Fruit fly (Drosophila melanogaster) whole organism, embryonic: ENCODE measurements around the gene CG42693.

Experiments
- Atf3 ChIP-seq: fragments of 200-800 bp; sonication (Bioruptor generic); optimal IDR thresholded peaks from 3 replicates; lab custom pipeline; 2016; ENCODE audit warnings: missing biosample characterization, missing genetic modification characterization
- BtbVII ChIP-seq: fragments of 200-800 bp; sonication (Bioruptor generic); optimal IDR thresholded peaks from 3 replicates; lab custom pipeline; 2017; ENCODE audit warnings: missing biosample characterization, mild to moderate bottlenecking, missing genetic modification characterization
- CG10209 ChIP-seq: fragments of 200-800 bp; sonication (Bioruptor generic); optimal IDR thresholded peaks from 3 replicates; lab custom pipeline; 2017; ENCODE audit warnings: missing biosample characterization, mild to moderate bottlenecking, missing genetic modification characterization, missing genetic modification reagents
- CG10274 ChIP-seq: fragments of 200-800 bp; sonication (Bioruptor generic); optimal IDR thresholded peaks from 3 replicates; lab custom pipeline; 2017; ENCODE audit warnings: missing biosample characterization, mild to moderate bottlenecking, missing genetic modification characterization
- CG10431 ChIP-seq: fragments of 200-800 bp; sonication (Bioruptor generic); optimal IDR thresholded peaks from 3 replicates; lab custom pipeline; 2018; ENCODE audit warnings: missing biosample characterization, mild to moderate bottlenecking, missing genetic modification characterization
- CG10654 ChIP-seq: fragments of 200-800 bp; sonication (Bioruptor generic); optimal IDR thresholded peaks from 2 replicates; lab custom pipeline; 2016; ENCODE audit warnings: missing biosample characterization, missing genetic modification characterization
- CG11504 ChIP-seq: fragments of 200-800 bp; sonication (Bioruptor generic); optimal IDR thresholded peaks from 3 replicates; lab custom pipeline; 2019; ENCODE audit warnings: missing biosample characterization, mild to moderate bottlenecking, missing genetic modification characterization, moderate library complexity
- CG12769 ChIP-seq: fragments of 200-800 bp; sonication (Bioruptor generic); optimal IDR thresholded peaks from 2 replicates; lab custom pipeline; 2019; ENCODE audit warnings: missing biosample characterization, mild to moderate bottlenecking, missing genetic modification characterization, moderate library complexity
- CG13287 ChIP-seq: fragments of 200-800 bp; sonication (Bioruptor generic); IDR thresholded peaks from 2 replicates; pipeline ENCODE4 v1.3.6; 2022; ENCODE audit warnings: missing biosample characterization, missing genetic modification characterization; ENCODE audit not compliant: partially characterized antibody
- CG14710 ChIP-seq: fragments of 200-800 bp; sonication (Bioruptor generic); optimal IDR thresholded peaks from 3 replicates; lab custom pipeline; 2019; ENCODE audit warnings: missing biosample characterization, mild to moderate bottlenecking, missing genetic modification characterization, moderate library complexity
- CG16815 ChIP-seq: fragments of 200-800 bp; sonication (Bioruptor generic); optimal IDR thresholded peaks from 3 replicates; lab custom pipeline; 2017; ENCODE audit warnings: missing biosample characterization, mild to moderate bottlenecking, missing genetic modification characterization
- CG17328 ChIP-seq: fragments of 200-800 bp; sonication (Bioruptor generic); IDR thresholded peaks from 2 replicates; pipeline ENCODE4 v1.3.6; 2022; ENCODE audit warnings: missing biosample characterization, missing genetic modification characterization
- CG1832 ChIP-seq: fragments of 200-800 bp; sonication (Bioruptor generic); optimal IDR thresholded peaks from 2 replicates; lab custom pipeline; 2017; ENCODE audit warnings: missing biosample characterization, mild to moderate bottlenecking, missing genetic modification characterization, inconsistent platforms
- CG4328 ChIP-seq: fragments of 200-800 bp; sonication (Bioruptor generic); optimal IDR thresholded peaks from 3 replicates; lab custom pipeline; 2017; ENCODE audit warnings: missing biosample characterization, missing genetic modification reagents, missing genetic modification characterization
- CG43689 ChIP-seq: fragments of 200-800 bp; sonication (Bioruptor generic); IDR thresholded peaks from 2 replicates; pipeline ENCODE4 v1.3.6; 2022; ENCODE audit warnings: missing biosample characterization, missing genetic modification characterization
- CG4854 ChIP-seq: fragments of 200-800 bp; sonication (Bioruptor generic); optimal IDR thresholded peaks from 2 replicates; lab custom pipeline; 2016; ENCODE audit warnings: missing biosample characterization, missing genetic modification characterization, inconsistent platforms
- CG5245 ChIP-seq: fragments of 200-800 bp; sonication (Bioruptor generic); optimal IDR thresholded peaks from 3 replicates; lab custom pipeline; 2016; ENCODE audit warnings: missing biosample characterization, missing genetic modification characterization
- CG7271 ChIP-seq: fragments of 200-800 bp; sonication (Bioruptor generic); optimal IDR thresholded peaks from 2 replicates; lab custom pipeline; 2018; ENCODE audit warnings: missing biosample characterization, mild to moderate bottlenecking, missing genetic modification characterization, moderate library complexity
- CG7556 ChIP-seq: fragments of 200-800 bp; sonication (Bioruptor generic); optimal IDR thresholded peaks from 2 replicates; lab custom pipeline; 2017; ENCODE audit warnings: missing biosample characterization, mild to moderate bottlenecking, missing genetic modification characterization
- CG8281 ChIP-seq: fragments of 200-800 bp; sonication (Bioruptor generic); optimal IDR thresholded peaks from 2 replicates; lab custom pipeline; 2018; ENCODE audit warnings: missing biosample characterization, mild to moderate bottlenecking, missing genetic modification characterization, moderate library complexity
- CG9932 ChIP-seq: fragments of 200-800 bp; sonication (Bioruptor generic); IDR thresholded peaks from 2 replicates; pipeline ENCODE4 v1.3.6; 2022; ENCODE audit warnings: missing biosample characterization, missing genetic modification characterization
- Camta ChIP-seq: fragments of 200-800 bp; sonication (Bioruptor generic); optimal IDR thresholded peaks from 2 replicates; lab custom pipeline; 2016; ENCODE audit warnings: missing biosample characterization, missing genetic modification characterization
- Dp ChIP-seq: fragments of 200-800 bp; sonication (Bioruptor generic); optimal IDR thresholded peaks from 2 replicates; lab custom pipeline; 2018; ENCODE audit warnings: missing biosample characterization, mild to moderate bottlenecking, missing genetic modification characterization, moderate library complexity
- Elba2 ChIP-seq: fragments of 200-800 bp; sonication (Bioruptor generic); optimal IDR thresholded peaks from 3 replicates; lab custom pipeline; 2016; ENCODE audit warnings: missing biosample characterization, missing genetic modification characterization
- Fer2 ChIP-seq: fragments of 200-800 bp; sonication (Bioruptor generic); optimal IDR thresholded peaks from 2 replicates; lab custom pipeline; 2018; ENCODE audit warnings: missing biosample characterization, mild to moderate bottlenecking, missing genetic modification characterization, moderate library complexity
- H2.0 ChIP-seq: fragments of 200-800 bp; sonication (Bioruptor generic); IDR thresholded peaks from 2 replicates; pipeline ENCODE4 v1.3.6; 2022; ENCODE audit warnings: missing biosample characterization, missing genetic modification characterization
- Hey ChIP-seq: fragments of 200-800 bp; sonication (Bioruptor generic); optimal IDR thresholded peaks from 3 replicates; lab custom pipeline; 2018; ENCODE audit warnings: missing biosample characterization, mild to moderate bottlenecking, missing genetic modification characterization
- NC2α ChIP-seq: fragments of 200-800 bp; sonication (Bioruptor generic); optimal IDR thresholded peaks from 2 replicates; lab custom pipeline; 2016; ENCODE audit warnings: missing biosample characterization, missing genetic modification characterization
- NFAT ChIP-seq: fragments of 200-800 bp; sonication (Bioruptor generic); IDR thresholded peaks from 2 replicates; pipeline ENCODE4 v1.3.6; 2022; ENCODE audit warnings: missing biosample characterization, missing genetic modification characterization
- amos ChIP-seq: fragments of 200-800 bp; sonication (Bioruptor generic); IDR thresholded peaks from 2 replicates; pipeline ENCODE4 v1.3.6; 2022; ENCODE audit warnings: missing biosample characterization, missing genetic modification characterization; ENCODE audit not compliant: partially characterized antibody
- ara ChIP-seq: fragments of 200-800 bp; sonication (Bioruptor generic); IDR thresholded peaks from 2 replicates; pipeline ENCODE4 v1.3.6; 2022; ENCODE audit warnings: missing biosample characterization, missing genetic modification characterization
- btn ChIP-seq: fragments of 200-800 bp; sonication (Bioruptor generic); optimal IDR thresholded peaks from 2 replicates; lab custom pipeline; 2016; ENCODE audit warnings: missing biosample characterization, missing genetic modification characterization
- cato ChIP-seq: fragments of 200-800 bp; sonication (Bioruptor generic); optimal IDR thresholded peaks from 2 replicates; lab custom pipeline; 2016; ENCODE audit warnings: missing biosample characterization, missing genetic modification characterization, borderline replicate concordance
- cg ChIP-seq: fragments of 200-800 bp; sonication (Bioruptor generic); optimal IDR thresholded peaks from 3 replicates; lab custom pipeline; 2019; ENCODE audit warnings: missing biosample characterization, mild to moderate bottlenecking, missing genetic modification characterization, moderate library complexity
- dmrt99B ChIP-seq: fragments of 200-800 bp; sonication (Bioruptor generic); optimal IDR thresholded peaks from 2 replicates; lab custom pipeline; 2018; ENCODE audit warnings: missing biosample characterization, mild to moderate bottlenecking, missing genetic modification characterization, moderate library complexity
- dpn ChIP-seq, 2 experiments: fragments of 200-800 bp; sonication (Bioruptor generic); optimal IDR thresholded peaks; 3 replicates each; lab custom pipeline; 2016; ENCODE audit warnings: missing biosample characterization in 2 of 2, missing genetic modification characterization in 2 of 2
- gcm ChIP-seq: fragments of 200-800 bp; sonication (Bioruptor generic); optimal IDR thresholded peaks from 2 replicates; lab custom pipeline; 2019; ENCODE audit warnings: missing biosample characterization, mild to moderate bottlenecking, missing genetic modification characterization, moderate library complexity
- gt ChIP-seq: fragments of 200-800 bp; sonication (Bioruptor generic); IDR thresholded peaks from 2 replicates; pipeline ENCODE4 v1.3.6; 2022; ENCODE audit warnings: missing biosample characterization, missing genetic modification characterization
- jigr1 ChIP-seq: fragments of 200-800 bp; sonication (Bioruptor generic); IDR thresholded peaks from 3 replicates; pipeline ENCODE4 v1.3.6; 2022; ENCODE audit warnings: missing biosample characterization, missing genetic modification characterization
- mam ChIP-seq: fragments of 200-800 bp; sonication (Bioruptor generic); optimal IDR thresholded peaks from 3 replicates; lab custom pipeline; 2016; ENCODE audit warnings: missing biosample characterization, missing genetic modification characterization
- oc ChIP-seq: fragments of 200-800 bp; sonication (Bioruptor generic); optimal IDR thresholded peaks from 2 replicates; lab custom pipeline; 2018; ENCODE audit warnings: missing biosample characterization, mild to moderate bottlenecking, missing genetic modification characterization, moderate library complexity
- odd ChIP-seq: fragments of 200-800 bp; sonication (Bioruptor generic); optimal IDR thresholded peaks from 2 replicates; lab custom pipeline; 2017; ENCODE audit warnings: missing biosample characterization, mild to moderate bottlenecking, missing genetic modification characterization
- pfk ChIP-seq: fragments of 200-800 bp; sonication (Bioruptor generic); optimal IDR thresholded peaks from 2 replicates; lab custom pipeline; 2018; ENCODE audit warnings: missing biosample characterization, mild to moderate bottlenecking, missing genetic modification characterization, moderate library complexity
- pho ChIP-seq: fragments of 200-800 bp; sonication (Bioruptor generic); optimal IDR thresholded peaks from 2 replicates; lab custom pipeline; 2016; ENCODE audit warnings: missing biosample characterization, missing genetic modification characterization
- pnt ChIP-seq: fragments of 200-800 bp; sonication (Bioruptor generic); optimal IDR thresholded peaks from 3 replicates; lab custom pipeline; 2016; ENCODE audit warnings: missing biosample characterization, missing genetic modification characterization
- rib ChIP-seq: fragments of 200-800 bp; sonication (Bioruptor generic); IDR thresholded peaks from 2 replicates; pipeline ENCODE4 v1.3.6; 2022; ENCODE audit warnings: missing biosample characterization, missing genetic modification characterization
- sr ChIP-seq: fragments of 200-800 bp; sonication (Bioruptor generic); IDR thresholded peaks from 3 replicates; pipeline ENCODE4 v1.3.6; 2022; ENCODE audit warnings: missing biosample characterization, missing genetic modification characterization
- tap ChIP-seq: fragments of 200-800 bp; optimal IDR thresholded peaks from 3 replicates; lab custom pipeline; 2019; ENCODE audit warnings: missing biosample characterization, mild to moderate bottlenecking, missing genetic modification characterization, moderate library complexity
- ttk ChIP-seq: fragments of 200-800 bp; sonication (Bioruptor generic); IDR thresholded peaks from 2 replicates; pipeline ENCODE4 v2.1.2; 2022; ENCODE audit warnings: missing biosample characterization, missing genetic modification characterization

The CG42693 gene

dm6 chr3R:31724580-31725320, 16.6 kb upstream of the CG42693 start (continued):
- peak; percentile 42 for TF ChIP-seq CG13287 (GFP tag; lab: Robert Waterston, UW)
- TF ChIP-seq dpn (GFP tag; optimal IDR thresholded peaks at IDR 0.05; lab: Kevin White, UChicago): peak in 1 of 2 experiments; percentile 8
- TF ChIP-seq sr: peak; percentile 47; the same call in 1 of the 3 replicates
- peak; percentile 13 for TF ChIP-seq pfk (GFP tag; lab: Kevin White, UChicago)
- peak; percentile 53; the same call in 1 of the 2 replicates for TF ChIP-seq ara
- TF ChIP-seq CG5245 (GFP tag; lab: Kevin White, UChicago): no peak
- no peak for TF ChIP-seq gcm (GFP tag; lab: Kevin White, UChicago)
- no peak for TF ChIP-seq CG16815 (GFP tag; lab: Kevin White, UChicago)
- TF ChIP-seq CG4854 (GFP tag; lab: Kevin White, UChicago): no peak
- 0 out of 2 replicates have a peak, but pooled peaks have one; percentile 15 for TF ChIP-seq rib (GFP tag; lab: Robert Waterston, UW)
- TF ChIP-seq Atf3 (GFP tag; lab: Kevin White, UChicago): no peak
- no peak for TF ChIP-seq pho (GFP tag; lab: Kevin White, UChicago)
- TF ChIP-seq odd (GFP tag; lab: Kevin White, UChicago): no peak
- TF ChIP-seq CG10209 (GFP tag; lab: Kevin White, UChicago): no peak
- no peak for TF ChIP-seq CG8281 (tag; lab: Kevin White, UChicago)
- TF ChIP-seq CG17328: 0 out of 2 replicates have a peak, but pooled peaks have one; percentile 4
- no peak; the same call in 1 of the 2 replicates for TF ChIP-seq amos (GFP tag; lab: Robert Waterston, UW)
- TF ChIP-seq tap: no peak
- TF ChIP-seq NC2α (GFP tag; lab: Kevin White, UChicago): no peak
- peak; percentile 51 for TF ChIP-seq CG1832 (GFP tag; lab: Kevin White, UChicago)
- TF ChIP-seq dmrt99B (tag; lab: Kevin White, UChicago): no peak
- TF ChIP-seq Dp (GFP tag; lab: Kevin White, UChicago): no peak
- no peak for TF ChIP-seq CG10274 (GFP tag; lab: Kevin White, UChicago)
- TF ChIP-seq Fer2 (tag; lab: Kevin White, UChicago): no peak
- no peak for TF ChIP-seq BtbVII (GFP tag; lab: Kevin White, UChicago)
- TF ChIP-seq cato: no peak
- no peak for TF ChIP-seq mam (GFP tag; lab: Kevin White, UChicago)
- no peak for TF ChIP-seq CG7271 (tag; lab: Kevin White, UChicago)
- TF ChIP-seq CG10654 (GFP tag; lab: Kevin White, UChicago): no peak
- no peak for TF ChIP-seq CG14710 (tag; lab: Kevin White, UChicago)
- no peak for TF ChIP-seq Camta (GFP tag; lab: Kevin White, UChicago)
- TF ChIP-seq gt: no peak
- 0 out of 2 replicates have a peak, but pooled peaks have one; percentile 32 for TF ChIP-seq H2.0 (GFP tag; lab: Robert Waterston, UW)
- TF ChIP-seq CG10431 (GFP tag; lab: Kevin White, UChicago): no peak
- TF ChIP-seq Hey (tag; lab: Kevin White, UChicago): no peak
- TF ChIP-seq cg (GFP tag; lab: Kevin White, UChicago): peak; percentile 89
- 0 out of 2 replicates have a peak, but pooled peaks have one; percentile 9 for TF ChIP-seq ttk
- peak; percentile 59 for TF ChIP-seq CG12769 (tag; lab: Kevin White, UChicago)
- TF ChIP-seq Elba2 (GFP tag; lab: Kevin White, UChicago): no peak
- no peak for TF ChIP-seq CG11504
- no peak for TF ChIP-seq btn (GFP tag; lab: Kevin White, UChicago)
- no peak for TF ChIP-seq CG4328 (GFP tag; lab: Kevin White, UChicago)
- peak; percentile 70 for TF ChIP-seq NFAT (GFP tag; lab: Robert Waterston, UW)
- no peak for TF ChIP-seq CG43689 (GFP tag; lab: Robert Waterston, UW)
- no peak for TF ChIP-seq CG9932 (GFP tag; lab: Robert Waterston, UW)
- no peak for TF ChIP-seq jigr1
- no peak for TF ChIP-seq pnt
- no peak for TF ChIP-seq oc (tag; lab: Kevin White, UChicago)
- no peak for TF ChIP-seq CG7556
